Worm (Caenorhabditis elegans): ENCODE measurements around the gene nspc-16.

DNA sequence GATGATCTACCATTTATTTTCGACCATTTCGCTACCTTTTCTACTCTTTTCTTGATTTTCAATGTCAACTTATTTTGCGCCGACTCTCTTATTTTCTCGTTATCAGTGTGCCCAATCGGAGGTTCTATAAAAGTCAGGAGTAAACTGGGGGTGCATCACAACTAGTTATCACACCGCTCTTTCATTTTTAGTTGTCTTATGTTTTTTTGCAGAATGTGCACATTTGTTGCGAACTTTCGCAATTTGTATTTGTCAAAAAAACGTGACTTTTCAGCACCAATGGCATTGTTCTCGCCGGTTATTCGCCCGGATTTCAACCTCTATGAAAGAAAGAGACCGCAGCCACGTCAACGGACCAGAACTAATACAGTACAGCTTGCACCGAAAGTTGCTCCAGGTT, 14.2 kb downstream of the nspc-16 start:
- TF ChIP-seq nhr-12 (tag; optimal IDR thresholded peaks at IDR 0.05), result no peak
- TF ChIP-seq nhr-11 (tag; optimal IDR thresholded peaks at IDR 0.05), result no peak
- TF ChIP-seq nhr-77 (tag; optimal IDR thresholded peaks at IDR 0.05), result no peak
- TF ChIP-seq ama-1 (optimal IDR thresholded peaks at IDR 0.05), result no peak
- TF ChIP-seq nhr-23 (tag; optimal IDR thresholded peaks at IDR 0.05), result no peak
- no peak for TF ChIP-seq R02D3.7 (tag; optimal IDR thresholded peaks at IDR 0.05)
- TF ChIP-seq nhr-25 (tag; optimal IDR thresholded peaks at IDR 0.05), result no peak
- TF ChIP-seq elt-3 (tag; optimal IDR thresholded peaks at IDR 0.05), result no peak
- TF ChIP-seq lsy-2 (tag; optimal IDR thresholded peaks at IDR 0.05), result no peak
- no peak for TF ChIP-seq unc-62 (GFP tag; optimal IDR thresholded peaks at IDR 0.05)
- no peak for TF ChIP-seq mdl-1 (tag; optimal IDR thresholded peaks at IDR 0.05)
- no peak for TF ChIP-seq lin-13 (GFP tag; optimal IDR thresholded peaks at IDR 0.05)
- TF ChIP-seq mab-5 (tag; optimal IDR thresholded peaks at IDR 0.05), result no peak
